Fruit fly (Drosophila melanogaster) whole organism, prepupa: ENCODE data around the gene deltaCOP.

ENCODE experiments used
- CG15336 ChIP-seq: fragments of 200-800 bp; sonication (Bioruptor generic); IDR thresholded peaks from 2 replicates; pipeline ENCODE4 v1.3.6; 2022; ENCODE audit warnings: missing biosample characterization, missing genetic modification characterization
- CG3032 ChIP-seq: fragments of 200-800 bp; optimal IDR thresholded peaks from 2 replicates; lab custom pipeline; 2019; ENCODE audit warnings: missing biosample characterization, mild to moderate bottlenecking, missing genetic modification characterization, moderate library complexity
- CG6163 ChIP-seq: fragments of 200-800 bp; sonication (Bioruptor generic); IDR thresholded peaks from 3 replicates; pipeline ENCODE4 v1.3.6; 2022; ENCODE audit warnings: missing biosample characterization, missing genetic modification characterization
- CG6792 ChIP-seq: fragments of 200-800 bp; sonication (Bioruptor generic); optimal IDR thresholded peaks from 3 replicates; lab custom pipeline; 2016; ENCODE audit warnings: missing biosample characterization, missing genetic modification characterization
- CG8632 ChIP-seq: fragments of 200-800 bp; sonication (Bioruptor generic); optimal IDR thresholded peaks from 3 replicates; lab custom pipeline; 2016; ENCODE audit warnings: missing biosample characterization, missing genetic modification characterization
- Hr39 ChIP-seq: fragments of 200-800 bp; sonication (Bioruptor generic); optimal IDR thresholded peaks from 2 replicates; lab custom pipeline; 2016; ENCODE audit warnings: missing biosample characterization, missing genetic modification characterization
- Lpt ChIP-seq: fragments of 200-800 bp; sonication (Bioruptor generic); optimal IDR thresholded peaks from 3 replicates; lab custom pipeline; 2016; ENCODE audit warnings: missing biosample characterization, missing genetic modification characterization
- Sox102F ChIP-seq: fragments of 200-800 bp; sonication (Bioruptor generic); optimal IDR thresholded peaks from 2 replicates; lab custom pipeline; 2016; ENCODE audit warnings: missing biosample characterization, mild to moderate bottlenecking, missing genetic modification characterization
- dsx ChIP-seq: fragments of 200-800 bp; optimal IDR thresholded peaks from 3 replicates; lab custom pipeline; 2019; ENCODE audit warnings: missing biosample characterization, mild to moderate bottlenecking, missing genetic modification characterization, moderate library complexity; ENCODE audit not compliant: poor library complexity, severe bottlenecking
- esn ChIP-seq: fragments of 200-800 bp; sonication (Bioruptor generic); optimal IDR thresholded peaks from 2 replicates; lab custom pipeline; 2016; ENCODE audit warnings: missing biosample characterization, mild to moderate bottlenecking, missing genetic modification characterization, moderate library complexity

DNA sequence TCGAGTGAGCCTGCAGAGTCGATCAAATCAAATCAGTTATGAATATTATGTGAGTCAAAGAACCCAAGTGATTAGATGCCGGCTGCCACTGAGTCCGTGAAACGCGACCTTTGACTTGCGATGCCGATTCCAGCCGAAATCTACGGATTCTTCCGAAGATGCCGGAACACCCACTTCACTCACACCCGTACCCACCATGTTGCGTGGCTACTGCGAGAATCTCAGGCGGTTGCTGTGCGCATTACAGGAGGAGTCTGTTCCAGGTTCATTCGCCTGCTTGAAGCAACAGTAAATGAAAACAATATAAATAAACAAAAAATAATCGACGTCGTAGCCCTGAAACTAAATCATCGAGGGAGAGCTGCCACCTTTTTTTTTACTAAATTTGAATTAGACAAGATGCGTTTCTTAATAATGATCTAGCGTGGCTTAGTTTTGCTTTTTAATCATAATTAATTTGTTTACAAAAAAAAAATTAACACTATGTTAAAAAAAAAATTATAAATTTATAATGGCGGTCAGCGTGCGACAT lies 40.1 kb upstream of the deltaCOP start, which contains the start of gene Ldaf1:
- TF ChIP-seq CG8632 (no peak), Lpt (GFP tag; lab: Kevin White, UChicago) (no peak), dsx (GFP tag; lab: Kevin White, UChicago) (no peak), Hr39 (GFP tag; lab: Kevin White, UChicago) (no peak), CG15336 (no peak), CG6792 (no peak), esn (GFP tag; lab: Kevin White, UChicago) (peak; percentile 7), CG3032 (tag; lab: Kevin White, UChicago) (no peak), Sox102F (no peak), CG6163 (no peak)
